Fruit fly (Drosophila melanogaster) whole organism, embryonic: ENCODE data around the gene Sf3b3.
A peak's percentile ranks its signal among the peaks of the same experiment; 100 is the strongest.

Experiments used
- Adf1 ChIP-seq: fragments of 200-800 bp; sonication (Bioruptor generic); IDR thresholded peaks from 2 replicates; pipeline ENCODE4 v1.3.6; 2022; ENCODE audit warnings: missing biosample characterization, missing genetic modification characterization
- Atf-2 ChIP-seq: fragments of 200-800 bp; sonication (Bioruptor generic); optimal IDR thresholded peaks from 2 replicates; lab custom pipeline; 2016; ENCODE audit warnings: missing biosample characterization, missing genetic modification characterization
- Bgb ChIP-seq: fragments of 200-800 bp; sonication (Bioruptor generic); IDR thresholded peaks from 2 replicates; pipeline ENCODE4 v1.3.6; 2022; ENCODE audit warnings: missing biosample characterization, missing genetic modification characterization; ENCODE audit not compliant: partially characterized antibody
- CG11504 ChIP-seq: fragments of 200-800 bp; sonication (Bioruptor generic); optimal IDR thresholded peaks from 3 replicates; lab custom pipeline; 2019; ENCODE audit warnings: missing biosample characterization, mild to moderate bottlenecking, missing genetic modification characterization, moderate library complexity
- CG12942 ChIP-seq: fragments of 200-800 bp; sonication (Bioruptor generic); optimal IDR thresholded peaks from 3 replicates; lab custom pipeline; 2016; ENCODE audit warnings: missing biosample characterization, missing genetic modification characterization
- CG16815 ChIP-seq: fragments of 200-800 bp; sonication (Bioruptor generic); optimal IDR thresholded peaks from 3 replicates; lab custom pipeline; 2017; ENCODE audit warnings: missing biosample characterization, mild to moderate bottlenecking, missing genetic modification characterization
- CG3163 ChIP-seq: fragments of 200-800 bp; sonication (Bioruptor generic); optimal IDR thresholded peaks from 3 replicates; lab custom pipeline; 2016; ENCODE audit warnings: missing biosample characterization, missing genetic modification characterization
- CG34224 ChIP-seq: fragments of 200-800 bp; sonication (Bioruptor generic); IDR thresholded peaks from 3 replicates; pipeline ENCODE4 v1.3.6; 2022; ENCODE audit warnings: missing biosample characterization, missing genetic modification characterization; ENCODE audit not compliant: partially characterized antibody
- CG3838 ChIP-seq: fragments of 200-800 bp; sonication (Bioruptor generic); optimal IDR thresholded peaks from 3 replicates; lab custom pipeline; 2016; ENCODE audit warnings: missing biosample characterization, missing genetic modification characterization
- CG3995 ChIP-seq: fragments of 200-800 bp; sonication (Bioruptor generic); optimal IDR thresholded peaks from 3 replicates; lab custom pipeline; 2016; ENCODE audit warnings: missing biosample characterization, missing genetic modification characterization
- CG4730 ChIP-seq: fragments of 200-800 bp; sonication (Bioruptor generic); IDR thresholded peaks from 2 replicates; pipeline ENCODE4 v1.3.6; 2022; ENCODE audit warnings: missing biosample characterization, missing genetic modification characterization
- CG4854 ChIP-seq: fragments of 200-800 bp; sonication (Bioruptor generic); optimal IDR thresholded peaks from 2 replicates; lab custom pipeline; 2016; ENCODE audit warnings: missing biosample characterization, missing genetic modification characterization, inconsistent platforms
- CG6791 ChIP-seq: fragments of 200-800 bp; sonication (Bioruptor generic); IDR thresholded peaks from 3 replicates; pipeline ENCODE4 v1.3.6; 2022; ENCODE audit warnings: missing biosample characterization, missing genetic modification characterization; ENCODE audit not compliant: partially characterized antibody
- CG6813 ChIP-seq: fragments of 200-800 bp; sonication (Bioruptor generic); optimal IDR thresholded peaks from 2 replicates; lab custom pipeline; 2017; ENCODE audit warnings: missing biosample characterization, missing genetic modification characterization, mild to moderate bottlenecking, moderate library complexity, missing genetic modification reagents
- CG8089 ChIP-seq: fragments of 200-800 bp; sonication (Bioruptor generic); optimal IDR thresholded peaks from 3 replicates; lab custom pipeline; 2016; ENCODE audit warnings: missing biosample characterization, missing genetic modification characterization
- CkIIα-i1 ChIP-seq: fragments of 200-800 bp; sonication (Bioruptor generic); IDR thresholded peaks from 2 replicates; pipeline ENCODE4 v1.3.6; 2022; ENCODE audit warnings: missing biosample characterization, missing genetic modification characterization
- D ChIP-seq, 2 experiments: fragments of 200-800 bp in 1 of 2; fragments of >200 bp in 1 of 2; sonication (Bioruptor generic) in 1 of 2; optimal IDR thresholded peaks; 2 replicates in 1 of 2; 3 replicates in 1 of 2; lab custom pipeline; 2017; ENCODE audit warnings: mild to moderate bottlenecking in 1 of 2, missing biosample characterization in 1 of 2, missing genetic modification characterization in 1 of 2, missing genetic modification reagents in 1 of 2
- Dek ChIP-seq: fragments of 200-800 bp; sonication (Bioruptor generic); optimal IDR thresholded peaks from 3 replicates; lab custom pipeline; 2019; ENCODE audit warnings: missing biosample characterization, mild to moderate bottlenecking, missing genetic modification characterization, moderate library complexity
- Dref ChIP-seq: fragments of 200-800 bp; sonication (Bioruptor generic); IDR thresholded peaks from 2 replicates; pipeline ENCODE4 v1.3.6; 2022; ENCODE audit warnings: missing biosample characterization, missing genetic modification characterization
- Gug ChIP-seq: fragments of 200-800 bp; sonication (Bioruptor generic); IDR thresholded peaks from 4 replicates; pipeline ENCODE4 v1.3.6; 2022; ENCODE audit warnings: missing biosample characterization, missing genetic modification characterization
- MBD-R2 ChIP-seq: fragments of 200-800 bp; sonication (Bioruptor generic); IDR thresholded peaks from 2 replicates; pipeline ENCODE4 v1.3.6; 2022; ENCODE audit warnings: missing biosample characterization, missing genetic modification characterization
- MESR4 ChIP-seq: fragments of 200-800 bp; sonication (Bioruptor generic); optimal IDR thresholded peaks from 2 replicates; lab custom pipeline; 2018; ENCODE audit warnings: missing biosample characterization, mild to moderate bottlenecking, missing genetic modification characterization, moderate library complexity
- Med ChIP-seq: fragments of 200-800 bp; sonication (Bioruptor generic); peaks from one replicate; lab custom pipeline; 2016; ENCODE audit warnings: missing biosample characterization, missing genetic modification characterization, mild to moderate bottlenecking, inconsistent platforms, moderate library complexity
- Opbp ChIP-seq: fragments of 200-800 bp; sonication (Bioruptor generic); IDR thresholded peaks from 3 replicates; pipeline ENCODE4 v1.3.6; 2022; ENCODE audit warnings: missing biosample characterization, missing genetic modification characterization; ENCODE audit not compliant: partially characterized antibody
- Optix ChIP-seq: fragments of 200-800 bp; sonication (Bioruptor generic); IDR thresholded peaks from 3 replicates; pipeline ENCODE4 v1.3.6; 2022; ENCODE audit warnings: missing biosample characterization, missing genetic modification characterization
- PHDP ChIP-seq: fragments of 200-800 bp; sonication (Bioruptor generic); optimal IDR thresholded peaks from 3 replicates; lab custom pipeline; 2018; ENCODE audit warnings: missing biosample characterization, mild to moderate bottlenecking, missing genetic modification characterization, moderate library complexity
- Poxn ChIP-seq: fragments of 200-800 bp; sonication (Bioruptor generic); IDR thresholded peaks from 2 replicates; pipeline ENCODE4 v1.3.6; 2022; ENCODE audit warnings: missing biosample characterization, missing genetic modification characterization
- Rx ChIP-seq: fragments of 200-800 bp; sonication (Bioruptor generic); IDR thresholded peaks from 2 replicates; pipeline ENCODE4 v1.3.6; 2022; ENCODE audit warnings: missing biosample characterization, missing genetic modification characterization
- Sox100B ChIP-seq: fragments of 200-800 bp; sonication (Bioruptor generic); optimal IDR thresholded peaks from 3 replicates; lab custom pipeline; 2018; ENCODE audit warnings: missing biosample characterization, mild to moderate bottlenecking, missing genetic modification characterization
- Sry-δ ChIP-seq: fragments of 200-800 bp; sonication (Bioruptor generic); optimal IDR thresholded peaks from 2 replicates; lab custom pipeline; 2016; ENCODE audit warnings: missing biosample characterization, missing genetic modification characterization
- abd-A ChIP-seq: fragments of 200-800 bp; sonication (Bioruptor generic); optimal IDR thresholded peaks from 3 replicates; lab custom pipeline; 2019; ENCODE audit warnings: missing biosample characterization, mild to moderate bottlenecking, missing genetic modification characterization, moderate library complexity
- bcd ChIP-seq: fragments of 200-800 bp; sonication (Bioruptor generic); optimal IDR thresholded peaks from 2 replicates; lab custom pipeline; 2017; ENCODE audit warnings: missing biosample characterization, mild to moderate bottlenecking, missing genetic modification characterization
- chif ChIP-seq, 2 experiments: fragments of 200-800 bp; sonication (Bioruptor generic); optimal IDR thresholded peaks; 3 replicates each; lab custom pipeline; 2016; ENCODE audit warnings: missing biosample characterization in 2 of 2, missing genetic modification characterization in 2 of 2
- croc ChIP-seq: fragments of 200-800 bp; sonication (Bioruptor generic); conservative IDR thresholded peaks from 3 replicates; pipeline ENCODE4 v1.3.6; 2022; ENCODE audit warnings: missing biosample characterization, missing genetic modification characterization
- dpn ChIP-seq, 2 experiments: fragments of 200-800 bp; sonication (Bioruptor generic); optimal IDR thresholded peaks; 3 replicates each; lab custom pipeline; 2016; ENCODE audit warnings: missing biosample characterization in 2 of 2, missing genetic modification characterization in 2 of 2
- fd64A ChIP-seq: fragments of 200-800 bp; sonication (Bioruptor generic); optimal IDR thresholded peaks from 3 replicates; lab custom pipeline; 2018; ENCODE audit warnings: missing biosample characterization, mild to moderate bottlenecking, missing genetic modification characterization
- ftz-f1 ChIP-seq: fragments of 200-800 bp; sonication (Bioruptor generic); optimal IDR thresholded peaks from 2 replicates; lab custom pipeline; 2016; ENCODE audit warnings: missing biosample characterization, missing genetic modification characterization
- gce ChIP-seq: fragments of 200-800 bp; sonication (Bioruptor generic); IDR thresholded peaks from 3 replicates; pipeline ENCODE4 v1.3.6; 2022; ENCODE audit warnings: missing biosample characterization, missing genetic modification characterization
- hkb ChIP-seq, 2 experiments: fragments of 200-800 bp in 1 of 2; fragments of >200 bp in 1 of 2; sonication (Bioruptor generic) in 1 of 2; IDR thresholded peaks in 1 of 2; optimal IDR thresholded peaks in 1 of 2; 2 replicates each; pipeline versions ENCODE4 v1.3.6 to Lab custom; 2017 to 2022; ENCODE audit warnings: missing biosample characterization in 1 of 2, missing genetic modification characterization in 1 of 2
- jing ChIP-seq: fragments of 200-800 bp; sonication (Bioruptor generic); optimal IDR thresholded peaks from 2 replicates; lab custom pipeline; 2018; ENCODE audit warnings: missing biosample characterization, mild to moderate bottlenecking, missing genetic modification characterization
- kni ChIP-seq: fragments of 200-800 bp; sonication (Bioruptor generic); optimal IDR thresholded peaks from 3 replicates; lab custom pipeline; 2017; ENCODE audit warnings: mild to moderate bottlenecking, missing biosample characterization, missing genetic modification reagents, missing genetic modification characterization
- lola ChIP-seq, 3 experiments: fragments of >200 bp in 2 of 3; fragments of 200-800 bp in 1 of 3; sonication (Bioruptor generic) in 1 of 3; optimal IDR thresholded peaks; 2 replicates each; lab custom pipeline; 2017 to 2019; ENCODE audit warnings: missing biosample characterization in 3 of 3, missing genetic modification characterization in 3 of 3, mild to moderate bottlenecking in 1 of 3, moderate library complexity in 1 of 3
- otp ChIP-seq: fragments of 200-800 bp; sonication (Bioruptor generic); IDR thresholded peaks from 3 replicates; pipeline ENCODE4, ENCODE4 v1.3.6; 2022; ENCODE audit warnings: missing biosample characterization, missing genetic modification characterization
- pfk ChIP-seq: fragments of 200-800 bp; sonication (Bioruptor generic); optimal IDR thresholded peaks from 2 replicates; lab custom pipeline; 2018; ENCODE audit warnings: missing biosample characterization, mild to moderate bottlenecking, missing genetic modification characterization, moderate library complexity
- so ChIP-seq: fragments of 200-800 bp; sonication (Bioruptor generic); IDR thresholded peaks from 3 replicates; pipeline ENCODE4 v1.3.6; 2022; ENCODE audit warnings: missing biosample characterization, missing genetic modification characterization
- sqz ChIP-seq: fragments of 200-800 bp; sonication (Bioruptor generic); optimal IDR thresholded peaks from 3 replicates; lab custom pipeline; 2018; ENCODE audit warnings: missing biosample characterization, mild to moderate bottlenecking, missing genetic modification characterization
- zfh1 ChIP-seq: fragments of 200-800 bp; sonication (Bioruptor generic); IDR thresholded peaks from 3 replicates; pipeline ENCODE4 v1.3.6; 2022; ENCODE audit warnings: missing biosample characterization, missing genetic modification characterization

Gene Sf3b3

DNA sequence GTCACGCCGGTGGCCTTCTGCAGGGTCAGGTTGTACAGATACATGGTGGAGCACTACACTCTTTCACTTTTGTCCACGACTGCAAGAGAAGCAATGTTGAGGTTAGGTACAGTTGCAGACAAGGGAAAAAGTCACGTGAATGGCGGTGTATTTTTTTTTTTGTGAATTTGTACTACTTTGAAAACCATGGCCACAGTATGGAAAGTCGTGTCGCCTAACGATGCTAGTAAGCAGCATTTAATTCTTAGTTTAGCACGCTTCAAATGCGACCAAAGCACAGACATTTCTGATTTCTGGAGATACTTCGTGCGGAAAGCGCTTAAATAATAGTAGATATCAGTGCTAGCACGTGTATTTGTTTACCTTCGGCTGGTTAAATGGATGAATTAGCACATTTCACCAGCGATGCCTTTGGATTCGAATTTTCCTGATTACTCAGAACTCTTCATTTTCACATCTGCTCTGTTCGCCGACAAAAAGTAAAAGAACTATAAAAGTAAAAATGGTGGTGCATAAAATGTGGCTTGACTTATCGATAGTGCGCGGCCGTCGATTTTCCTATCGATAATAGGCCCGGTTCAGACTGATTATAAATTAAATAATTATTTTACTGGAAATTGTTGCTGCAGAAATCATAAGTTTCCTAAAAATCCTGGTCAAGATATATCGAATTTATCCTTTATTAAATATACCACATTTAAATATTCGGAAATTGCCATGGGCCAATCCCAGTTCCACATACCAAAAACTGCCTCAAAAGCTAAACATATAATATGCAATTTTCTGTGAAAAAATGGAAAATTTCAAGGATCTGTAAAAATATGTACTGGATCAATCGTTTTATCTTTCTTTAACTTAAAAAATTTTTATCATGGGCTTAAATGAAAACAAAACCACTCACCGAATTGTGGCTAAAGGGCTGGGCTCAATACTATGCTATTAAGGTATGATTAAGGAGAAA lies at the start of gene Sf3b3 (continued):
- peak; percentile 74 for TF ChIP-seq MESR4 (GFP tag; lab: Kevin White, UChicago)
- no peak for TF ChIP-seq otp (GFP tag; lab: Robert Waterston, UW)
- no peak for TF ChIP-seq CG3995 (GFP tag; lab: Kevin White, UChicago)
- peak; percentile 74 for TF ChIP-seq Sry-δ (GFP tag; lab: Kevin White, UChicago)
- peak; percentile 73 for TF ChIP-seq Bgb (GFP tag; lab: Robert Waterston, UW)
- peak; percentile 60 for TF ChIP-seq sqz (GFP tag; lab: Kevin White, UChicago)
- TF ChIP-seq CG4730 (GFP tag; lab: Robert Waterston, UW) = no peak
- no peak for TF ChIP-seq bcd (GFP tag; lab: Kevin White, UChicago)
- no peak for TF ChIP-seq chif (GFP tag; optimal IDR thresholded peaks at IDR 0.05; lab: Kevin White, UChicago)
- TF ChIP-seq Opbp (GFP tag; lab: Robert Waterston, UW) = peak; percentile 76; the same call in 2 of the 3 replicates
- TF ChIP-seq CkIIα-i1 (GFP tag; lab: Robert Waterston, UW) = no peak
- TF ChIP-seq CG6813 (GFP tag; lab: Kevin White, UChicago) = no peak
- no peak for TF ChIP-seq kni (GFP tag; lab: Kevin White, UChicago)
- TF ChIP-seq CG3163 (GFP tag; lab: Kevin White, UChicago) = no peak
- no peak for TF ChIP-seq abd-A (tag; lab: Kevin White, UChicago)
- 0 out of 3 replicates have a peak, but pooled peaks have one; percentile 41 for TF ChIP-seq zfh1
- no peak for TF ChIP-seq CG16815
- peak; percentile 80 for TF ChIP-seq CG6791 (GFP tag; lab: Robert Waterston, UW)
- TF ChIP-seq Rx (GFP tag; lab: Robert Waterston, UW) = no peak
- TF ChIP-seq lola (GFP tag; optimal IDR thresholded peaks at IDR 0.05; lab: Kevin White, UChicago) = no peak
- no peak for TF ChIP-seq CG8089 (GFP tag; lab: Kevin White, UChicago)
- no peak for TF ChIP-seq Optix
- no peak for TF ChIP-seq dpn (GFP tag; optimal IDR thresholded peaks at IDR 0.05; lab: Kevin White, UChicago)
- no peak for TF ChIP-seq Adf1 (GFP tag; lab: Robert Waterston, UW)
- TF ChIP-seq fd64A (GFP tag; lab: Kevin White, UChicago) = no peak
- no peak for TF ChIP-seq CG11504 (tag; lab: Kevin White, UChicago)
- peak; percentile 79 for TF ChIP-seq Med (GFP tag; lab: Kevin White, UChicago)
- no peak for TF ChIP-seq jing (GFP tag; lab: Kevin White, UChicago)
- no peak for TF ChIP-seq so (GFP tag; lab: Robert Waterston, UW)
- no peak for TF ChIP-seq hkb (optimal IDR thresholded peaks at IDR 0.05; lab: Kevin White, UChicago)
- 0 out of 2 replicates have a peak, but pooled peaks have one; percentile 22 for TF ChIP-seq hkb (GFP tag; IDR thresholded peaks at IDR 0.05; lab: Robert Waterston, UW)
- TF ChIP-seq MBD-R2 = 0 out of 2 replicates have a peak, but pooled peaks have one; percentile 27
- TF ChIP-seq Dref (GFP tag; lab: Robert Waterston, UW) = peak; percentile 84
- no peak for TF ChIP-seq ftz-f1 (GFP tag; lab: Kevin White, UChicago)
- TF ChIP-seq croc (GFP tag; lab: Robert Waterston, UW) = no peak
- TF ChIP-seq Dek = no peak
- TF ChIP-seq CG34224 = peak; percentile 38
- TF ChIP-seq pfk (GFP tag; lab: Kevin White, UChicago) = no peak
- TF ChIP-seq CG12942 = no peak
- no peak for TF ChIP-seq PHDP (tag; lab: Kevin White, UChicago)
- no peak for TF ChIP-seq CG4854 (GFP tag; lab: Kevin White, UChicago)
- TF ChIP-seq Gug (GFP tag; lab: Robert Waterston, UW) = no peak
- no peak for TF ChIP-seq gce
- no peak for TF ChIP-seq Sox100B
- no peak for TF ChIP-seq D (optimal IDR thresholded peaks at IDR 0.05; lab: Kevin White, UChicago)
- TF ChIP-seq D (GFP tag; optimal IDR thresholded peaks at IDR 0.05; lab: Kevin White, UChicago) = no peak
- no peak for TF ChIP-seq CG3838
- TF ChIP-seq Poxn (GFP tag; lab: Robert Waterston, UW) = no peak
- no peak for TF ChIP-seq Atf-2 (GFP tag; lab: Kevin White, UChicago)
